Fruit fly (Drosophila melanogaster): ENCODE measurements around the gene Drice.

Gene Drice

DNA sequence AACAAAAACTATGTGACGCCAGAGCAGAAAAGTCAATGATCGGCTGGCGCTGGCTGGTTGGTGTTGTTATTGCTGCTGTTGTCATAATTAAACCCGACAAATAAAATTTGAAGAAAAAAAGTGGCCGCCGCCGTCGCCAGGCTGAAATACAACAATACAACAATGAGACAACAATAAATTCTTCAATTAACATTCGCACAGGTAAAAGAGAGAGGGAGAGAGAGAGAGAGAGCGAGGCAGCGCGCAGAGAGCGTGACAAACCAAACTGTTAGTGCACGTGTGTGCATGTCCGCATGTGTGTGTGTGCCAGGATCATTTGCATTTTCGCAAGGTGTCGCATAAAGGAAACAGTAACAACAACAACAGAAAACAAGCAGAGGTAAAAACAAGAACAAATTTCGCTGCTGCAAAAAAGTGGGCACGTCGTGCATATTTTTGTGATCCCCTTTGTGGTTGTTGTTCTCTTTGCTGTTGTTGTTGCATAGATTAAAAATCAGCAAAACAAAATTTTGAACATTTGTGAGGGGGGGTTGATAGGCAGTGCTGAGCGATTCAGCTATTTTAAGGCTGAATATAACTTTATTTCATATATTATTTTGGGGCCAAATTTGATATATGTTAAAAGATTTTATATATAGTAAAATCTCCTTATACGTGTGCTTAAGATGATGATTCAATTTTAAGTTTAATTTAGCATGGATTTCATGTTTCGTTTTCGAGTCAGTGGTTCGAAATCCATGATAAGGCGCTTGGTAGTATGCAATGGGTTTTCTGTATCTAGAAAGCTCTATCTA is 35.0 kb upstream of the Drice start:
- TF ChIP-seq ss (GFP tag; optimal IDR thresholded peaks at IDR 0.05), result peak in 1 of 2 experiments; percentile 39
- TF ChIP-seq Hr4 (GFP tag; optimal IDR thresholded peaks at IDR 0.05), result no peak
- TF ChIP-seq Eip78C (GFP tag), result peak; percentile 56
- TF ChIP-seq lz (GFP tag; optimal IDR thresholded peaks at IDR 0.05), result no peak
- TF ChIP-seq CG4318 (GFP tag; optimal IDR thresholded peaks at IDR 0.05), result no peak

DNA sequence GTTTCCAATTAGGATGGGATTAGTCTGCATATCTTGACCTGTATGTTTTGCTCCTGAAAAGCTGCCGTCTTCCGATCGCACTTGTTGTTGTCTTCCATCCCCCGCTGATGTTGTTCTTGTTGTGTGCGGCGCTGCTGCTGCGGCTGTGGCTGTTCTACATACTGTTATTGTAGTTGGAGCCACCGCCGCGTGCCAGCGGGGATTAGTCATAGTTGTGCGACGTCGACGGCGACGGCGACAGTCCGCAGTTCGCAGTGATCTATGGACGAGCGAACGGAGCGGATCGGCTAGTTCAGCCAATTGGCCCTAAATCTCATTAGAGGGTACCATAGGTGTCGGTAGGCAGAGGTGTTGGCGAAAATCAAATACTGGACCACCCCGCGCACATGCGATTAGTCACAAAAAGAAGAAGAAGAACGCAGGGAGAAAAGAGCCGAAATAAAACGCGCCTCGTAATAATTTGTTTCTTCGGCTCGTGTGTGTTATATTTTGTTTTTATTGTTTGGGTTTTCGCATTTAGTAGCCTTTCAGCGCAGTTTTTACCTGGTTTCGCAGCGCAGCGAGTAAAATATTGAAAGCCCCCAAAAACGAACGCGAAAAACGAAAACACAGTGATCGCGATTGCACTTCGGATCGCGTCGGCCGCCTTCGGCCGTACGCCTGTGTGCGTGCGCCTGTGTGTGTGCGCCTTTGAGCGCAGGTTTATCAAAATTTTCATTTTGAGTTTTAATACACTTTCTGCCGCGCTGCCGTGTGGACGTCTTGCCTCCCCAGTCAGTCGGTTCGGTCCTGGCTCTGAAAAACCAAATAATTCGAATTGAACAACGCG is 34.0 kb upstream of the Drice start, which contains the start of gene kay:
Gene kay, plus strand, starts transcription at position 729 of the 829 bp plus-strand sequence.
- peak; percentile 25 for TF ChIP-seq Sox102F (GFP tag; optimal IDR thresholded peaks at IDR 0.05)
- peak; percentile 18 for TF ChIP-seq CG3919 (GFP tag; optimal IDR thresholded peaks at IDR 0.05)
- peak; percentile 48 for TF ChIP-seq svp (GFP tag)
- peak; percentile 23 for TF ChIP-seq vri (GFP tag; optimal IDR thresholded peaks at IDR 0.05)
- no peak for TF ChIP-seq CG4318 (GFP tag; optimal IDR thresholded peaks at IDR 0.05)
- no peak for TF ChIP-seq net (GFP tag; optimal IDR thresholded peaks at IDR 0.05)
- TF ChIP-seq CG6854 (GFP tag; optimal IDR thresholded peaks at IDR 0.05), result peak; percentile 55
- peak; percentile 26 for TF ChIP-seq Met (GFP tag; optimal IDR thresholded peaks at IDR 0.05)
- peak; percentile 33; the same call in 2 of the 3 replicates for TF ChIP-seq eg (GFP tag; IDR thresholded peaks at IDR 0.05)
- TF ChIP-seq CG6808 (GFP tag; optimal IDR thresholded peaks at IDR 0.05), result peak; percentile 11
- TF ChIP-seq Eip93F (GFP tag; optimal IDR thresholded peaks at IDR 0.05), result peak; percentile 47
- 0 out of 3 replicates have a peak, but pooled peaks have one; percentile 33 for TF ChIP-seq CG6163 (GFP tag; IDR thresholded peaks at IDR 0.05)
- peak; percentile 54 for TF ChIP-seq Eip78C (GFP tag)
- TF ChIP-seq acj6 (GFP tag; optimal IDR thresholded peaks at IDR 0.05), result no peak
- TF ChIP-seq CG6792 (GFP tag; optimal IDR thresholded peaks at IDR 0.05), result no peak
- peak; percentile 11 for TF ChIP-seq CG10669 (GFP tag; optimal IDR thresholded peaks at IDR 0.05)
- no peak for TF ChIP-seq CG1621 (tag; optimal IDR thresholded peaks at IDR 0.05)
- peak in 1 of 2 experiments; percentile 31 for TF ChIP-seq ss (GFP tag; optimal IDR thresholded peaks at IDR 0.05)

DNA sequence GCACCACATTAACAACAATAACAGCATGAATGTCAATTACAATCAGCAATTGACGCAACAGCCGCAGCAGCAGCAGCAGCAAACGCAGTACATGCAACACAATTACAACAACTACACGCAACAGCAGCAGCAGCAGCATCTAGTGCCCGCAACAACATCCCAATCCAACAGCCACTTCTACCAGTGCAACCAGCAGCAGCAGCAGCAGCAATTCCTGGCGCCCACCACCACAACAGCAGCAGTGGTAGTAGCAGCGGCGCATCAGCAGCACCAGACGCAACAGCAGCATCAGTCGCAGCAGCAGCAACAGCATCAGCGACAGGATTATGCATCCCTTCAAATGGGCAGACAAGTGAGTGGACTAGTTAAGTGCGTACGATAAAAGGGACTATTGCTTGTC is 32.2 kb upstream of the Drice start:
- TF ChIP-seq CG6276 (GFP tag; optimal IDR thresholded peaks at IDR 0.05), result no peak
- TF ChIP-seq CG3919 (GFP tag; optimal IDR thresholded peaks at IDR 0.05), result peak; percentile 9

DNA sequence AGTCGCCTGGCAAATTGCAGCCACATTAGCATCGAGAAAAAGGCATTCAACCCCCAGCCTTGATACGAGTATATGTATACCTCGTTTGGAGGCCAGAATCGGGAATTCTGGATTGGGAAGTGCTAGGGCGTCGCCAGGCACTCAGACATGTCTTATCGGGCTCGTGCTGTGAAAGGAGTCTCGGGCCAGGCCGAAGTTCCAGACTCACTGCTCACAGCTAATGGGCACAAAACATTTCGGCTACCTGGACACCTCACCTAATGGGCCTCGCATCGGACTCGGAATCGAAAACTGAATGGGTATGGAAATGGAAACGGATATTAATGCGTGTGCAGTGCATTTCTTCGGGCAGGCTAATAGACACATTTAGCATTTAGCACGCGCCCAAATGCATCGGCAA is 28.5 kb upstream of the Drice start:
- TF ChIP-seq CG6163 (GFP tag; IDR thresholded peaks at IDR 0.05), result 0 out of 3 replicates have a peak, but pooled peaks have one; percentile 6
- no peak for TF ChIP-seq topi (GFP tag; optimal IDR thresholded peaks at IDR 0.05)

dm6 chr3R:29771645-29772089 is 27.8 kb upstream of the Drice start:
- TF ChIP-seq Smox (GFP tag; optimal IDR thresholded peaks at IDR 0.05) (no peak), Hr4 (GFP tag; optimal IDR thresholded peaks at IDR 0.05) (no peak), CG3032 (tag; optimal IDR thresholded peaks at IDR 0.05) (no peak), pdm3 (GFP tag; optimal IDR thresholded peaks at IDR 0.05) (no peak), CG4318 (GFP tag; optimal IDR thresholded peaks at IDR 0.05) (no peak), Met (GFP tag; optimal IDR thresholded peaks at IDR 0.05) (no peak), CG9139 (GFP tag; optimal IDR thresholded peaks at IDR 0.05) (no peak), CG6792 (GFP tag; optimal IDR thresholded peaks at IDR 0.05) (no peak), spab (GFP tag; optimal IDR thresholded peaks at IDR 0.05) (no peak), svp (GFP tag) (no peak), topi (GFP tag; optimal IDR thresholded peaks at IDR 0.05) (no peak), ss (GFP tag; optimal IDR thresholded peaks at IDR 0.05) (peak in 1 of 2 experiments; percentile 46), eg (GFP tag; IDR thresholded peaks at IDR 0.05) (peak; percentile 44; the same call in 1 of the 3 replicates), CG8319 (GFP tag; optimal IDR thresholded peaks at IDR 0.05) (no peak), net (GFP tag; optimal IDR thresholded peaks at IDR 0.05) (no peak), CG15336 (GFP tag; IDR thresholded peaks at IDR 0.05) (peak; percentile 18; the same call in 1 of the 2 replicates), CG1621 (tag; optimal IDR thresholded peaks at IDR 0.05) (no peak), CG34406 (GFP tag; optimal IDR thresholded peaks at IDR 0.05) (no peak), Lpt (GFP tag; optimal IDR thresholded peaks at IDR 0.05) (no peak), CG32006 (GFP tag; optimal IDR thresholded peaks at IDR 0.05) (no peak), CG16779 (tag; optimal IDR thresholded peaks at IDR 0.05) (peak; percentile 25), CG11902 (GFP tag; optimal IDR thresholded peaks at IDR 0.05) (no peak), CG7368 (GFP tag; optimal IDR thresholded peaks at IDR 0.05) (no peak), cyc (GFP tag; optimal IDR thresholded peaks at IDR 0.05) (no peak), CG6808 (GFP tag; optimal IDR thresholded peaks at IDR 0.05) (no peak), dac (GFP tag; optimal IDR thresholded peaks at IDR 0.05) (no peak), Blimp-1 (GFP tag; optimal IDR thresholded peaks at IDR 0.05) (no peak), Ets21C (GFP tag; optimal IDR thresholded peaks at IDR 0.05) (no peak)
